Fruit fly (Drosophila melanogaster): ENCODE measurements around the gene CG42680.

The CG42680 gene

dm6 chr2L:14546629-14547366 lies 41.2 kb downstream of the CG42680 start (continued):
- TF ChIP-seq dimm (GFP tag; IDR thresholded peaks at IDR 0.05) (peak; percentile 69), CG13123 (GFP tag; optimal IDR thresholded peaks at IDR 0.05) (peak; percentile 83), CG30431 (GFP tag; optimal IDR thresholded peaks at IDR 0.05) (peak; percentile 88), CG11456 (GFP tag; IDR thresholded peaks at IDR 0.05) (no peak), run (tag; optimal IDR thresholded peaks at IDR 0.05) (peak; percentile 85), CG1603 (tag; optimal IDR thresholded peaks at IDR 0.05) (peak; percentile 94), E2f1 (GFP tag; IDR thresholded peaks at IDR 0.05) (peak; percentile 81), chif (GFP tag; optimal IDR thresholded peaks at IDR 0.05) (peak; percentile 86 to 92), CG6254 (GFP tag; optimal IDR thresholded peaks at IDR 0.05) (peak; percentile 87), lab (GFP tag; optimal IDR thresholded peaks at IDR 0.05) (peak; percentile 77), CG6813 (GFP tag; optimal IDR thresholded peaks at IDR 0.05) (peak; percentile 66), eyg (GFP tag; optimal IDR thresholded peaks at IDR 0.05) (peak; percentile 64), CHES-1-like (GFP tag; optimal IDR thresholded peaks at IDR 0.05) (peak; percentile 30), CG12769 (tag; optimal IDR thresholded peaks at IDR 0.05) (peak; percentile 63), CG15011 (GFP tag; optimal IDR thresholded peaks at IDR 0.05) (peak; percentile 70), Dbx (GFP tag; IDR thresholded peaks at IDR 0.05) (no peak), CG12744 (GFP tag; optimal IDR thresholded peaks at IDR 0.05) (peak; percentile 46), repo (GFP tag; optimal IDR thresholded peaks at IDR 0.05) (peak; percentile 50), CG10959 (GFP tag; IDR thresholded peaks at IDR 0.05) (peak; percentile 82), CG9437 (GFP tag; optimal IDR thresholded peaks at IDR 0.05) (peak; percentile 86), CG32767 (GFP tag; IDR thresholded peaks at IDR 0.05) (peak; percentile 76), cg (GFP tag; optimal IDR thresholded peaks at IDR 0.05) (peak; percentile 15), trh (GFP tag; optimal IDR thresholded peaks at IDR 0.05) (peak; percentile 53), CG9609 (GFP tag; optimal IDR thresholded peaks at IDR 0.05) (peak; percentile 75), CG7372 (GFP tag; IDR thresholded peaks at IDR 0.05) (peak; percentile 72), az2 (GFP tag; optimal IDR thresholded peaks at IDR 0.05) (peak; percentile 92), crol (GFP tag; IDR thresholded peaks at IDR 0.05) (peak; percentile 25; the same call in 1 of the 2 replicates), CG10366 (GFP tag; IDR thresholded peaks at IDR 0.05) (peak; percentile 75), Ets65A (GFP tag) (peak; percentile 94), CG10654 (GFP tag; optimal IDR thresholded peaks at IDR 0.05) (peak; percentile 81), NC2α (GFP tag; optimal IDR thresholded peaks at IDR 0.05) (peak; percentile 75), CG8478 (optimal IDR thresholded peaks at IDR 0.05) (no peak), CG1647 (GFP tag; optimal IDR thresholded peaks at IDR 0.05) (no peak), Deaf1 (tag; optimal IDR thresholded peaks at IDR 0.05) (peak; percentile 69), unc-4 (GFP tag; IDR thresholded peaks at IDR 0.05; ENCODE audit: partially characterized antibody) (no peak), Fer1 (GFP tag; optimal IDR thresholded peaks at IDR 0.05) (peak; percentile 73), CG17612 (GFP tag; IDR thresholded peaks at IDR 0.05) (no peak), CG30020 (tag; optimal IDR thresholded peaks at IDR 0.05) (peak; percentile 68), CG13296 (GFP tag; optimal IDR thresholded peaks at IDR 0.05) (peak; percentile 63), Dfd (GFP tag; optimal IDR thresholded peaks at IDR 0.05) (no peak), ap (GFP tag; IDR thresholded peaks at IDR 0.05) (peak; percentile 32; the same call in 1 of the 2 replicates), gem (tag; optimal IDR thresholded peaks at IDR 0.05) (peak; percentile 97), CG12942 (GFP tag; optimal IDR thresholded peaks at IDR 0.05) (peak; percentile 80), CG2202 (tag; optimal IDR thresholded peaks at IDR 0.05) (peak; percentile 93), H15 (GFP tag; IDR thresholded peaks at IDR 0.05) (no peak), CG3407 (GFP tag; optimal IDR thresholded peaks at IDR 0.05) (peak; percentile 88), scrt (GFP tag; optimal IDR thresholded peaks at IDR 0.05) (peak; percentile 66), Hmx (GFP tag; optimal IDR thresholded peaks at IDR 0.05) (peak; percentile 67), CG10462 (GFP tag; optimal IDR thresholded peaks at IDR 0.05) (peak; percentile 81), CG8089 (GFP tag; optimal IDR thresholded peaks at IDR 0.05) (peak; percentile 76), Meics (GFP tag; optimal IDR thresholded peaks at IDR 0.05) (peak; percentile 66)
